Worm (Caenorhabditis elegans) whole organism, late embryonic: ENCODE results near the gene C17C3.9.
"Not testable (repeated sequence)": the region's sequence is repeated elsewhere in the genome, so short reads cannot be mapped to it uniquely, and the experiment has no call there.

Experiments used
- Y22D7AL.16 ChIP-seq: sonication (generic microtip); optimal IDR thresholded peaks from 2 replicates; lab custom pipeline; 2016; ENCODE audit warnings: missing genetic modification characterization, missing compliant biosample characterization
- ama-1 ChIP-seq: fragments of 150-350 bp; optimal IDR thresholded peaks from 2 replicates; lab custom pipeline; 2014
- ceh-31 ChIP-seq: sonication (generic microtip); optimal IDR thresholded peaks from 2 replicates; lab custom pipeline; 2016; ENCODE audit warnings: missing genetic modification characterization, missing compliant biosample characterization
- dmd-4 ChIP-seq: sonication (generic microtip); optimal IDR thresholded peaks from 2 replicates; lab custom pipeline; 2016; ENCODE audit warnings: borderline replicate concordance, missing genetic modification characterization, missing compliant biosample characterization
- ets-4 ChIP-seq: sonication (generic microtip); optimal IDR thresholded peaks from 2 replicates; lab custom pipeline; 2016; ENCODE audit warnings: missing genetic modification characterization, missing compliant biosample characterization
- fkh-10 ChIP-seq: fragments of 150-350 bp; optimal IDR thresholded peaks from 2 replicates; lab custom pipeline; 2014; ENCODE audit warnings: missing biosample characterization, missing genetic modification reagents, missing genetic modification characterization
- hlh-8 ChIP-seq: sonication (generic microtip); optimal IDR thresholded peaks from 2 replicates; lab custom pipeline; 2016; ENCODE audit warnings: missing genotype, missing genetic modification characterization, missing compliant biosample characterization
- nfya-1 ChIP-seq: sonication (generic microtip); optimal IDR thresholded peaks from 2 replicates; lab custom pipeline; 2017; ENCODE audit warnings: missing genetic modification characterization, mild to moderate bottlenecking, missing compliant biosample characterization, antibody characterized with exemption, moderate library complexity
- odd-2 ChIP-seq: sonication (generic microtip); optimal IDR thresholded peaks from 2 replicates; lab custom pipeline; 2017; ENCODE audit warnings: antibody characterized with exemption, mild to moderate bottlenecking, missing genetic modification characterization, missing compliant biosample characterization
- pqm-1 ChIP-seq: sonication (generic microtip); optimal IDR thresholded peaks from 2 replicates; lab custom pipeline; 2016; ENCODE audit warnings: missing genetic modification characterization, missing compliant biosample characterization
- syd-9 ChIP-seq: sonication (generic microtip); optimal IDR thresholded peaks from 2 replicates; lab custom pipeline; 2016; ENCODE audit warnings: mild to moderate bottlenecking, missing genetic modification characterization, moderate library complexity, missing compliant biosample characterization

- TF ChIP-seq syd-9 (tag; lab: Kevin White, UChicago); pqm-1 (tag; lab: Kevin White, UChicago); nfya-1; Y22D7AL.16 (tag; lab: Kevin White, UChicago); ceh-31 (tag; lab: Kevin White, UChicago); dmd-4; ets-4 (tag; lab: Kevin White, UChicago); ama-1 (lab: Kevin White, UChicago); odd-2 (tag; lab: Kevin White, UChicago); fkh-10 (GFP tag; lab: Kevin White, UChicago); hlh-8: not testable (repeated sequence)
Observed at ce11 chrII:5540113-5540512, 8.0 kb upstream of the C17C3.9 start, which contains the start of gene hlh-27.
